Fruit fly (Drosophila melanogaster) whole organism, embryonic: Measurements from ENCODE around the gene shv.
A peak's percentile ranks its signal among the peaks of the same experiment; 100 is the strongest.

Experiments used
- Antp ChIP-seq: fragments of 200-800 bp; sonication (Bioruptor generic); optimal IDR thresholded peaks from 3 replicates; lab custom pipeline; 2016; ENCODE audit warnings: missing biosample characterization, missing genetic modification characterization
- Bteb2 ChIP-seq: fragments of 200-800 bp; sonication (Bioruptor generic); optimal IDR thresholded peaks from 2 replicates; lab custom pipeline; 2016; ENCODE audit warnings: missing biosample characterization, missing genetic modification characterization
- CG12155 ChIP-seq: fragments of 200-800 bp; sonication (Bioruptor generic); optimal IDR thresholded peaks from 3 replicates; lab custom pipeline; 2016; ENCODE audit warnings: missing biosample characterization, missing genetic modification characterization
- CG12219 ChIP-seq: fragments of 200-800 bp; sonication (Bioruptor generic); optimal IDR thresholded peaks from 3 replicates; lab custom pipeline; 2018; ENCODE audit warnings: missing biosample characterization, mild to moderate bottlenecking, missing genetic modification characterization
- CG12391 ChIP-seq: fragments of 200-800 bp; sonication (Bioruptor generic); optimal IDR thresholded peaks from 3 replicates; lab custom pipeline; 2018; ENCODE audit warnings: missing biosample characterization, mild to moderate bottlenecking, missing genetic modification characterization, moderate library complexity
- CG14965 ChIP-seq: fragments of 200-800 bp; sonication (Bioruptor generic); optimal IDR thresholded peaks from 2 replicates; lab custom pipeline; 2016; ENCODE audit warnings: missing biosample characterization, missing genetic modification characterization, borderline replicate concordance
- CG15073 ChIP-seq: fragments of 200-800 bp; sonication (Bioruptor generic); optimal IDR thresholded peaks from 2 replicates; lab custom pipeline; 2016; ENCODE audit warnings: missing biosample characterization, missing genetic modification characterization
- CG15514 ChIP-seq: fragments of 200-800 bp; sonication (Bioruptor generic); optimal IDR thresholded peaks from 3 replicates; lab custom pipeline; 2017; ENCODE audit warnings: missing biosample characterization, missing genetic modification characterization, mild to moderate bottlenecking, moderate library complexity, missing genetic modification reagents
- CG16863 ChIP-seq: fragments of 200-800 bp; sonication (Bioruptor generic); optimal IDR thresholded peaks from 3 replicates; lab custom pipeline; 2016; ENCODE audit warnings: missing biosample characterization, missing genetic modification characterization
- CG17186 ChIP-seq: fragments of 200-800 bp; sonication (Bioruptor generic); optimal IDR thresholded peaks from 3 replicates; lab custom pipeline; 2017; ENCODE audit warnings: missing biosample characterization, missing genetic modification reagents, missing genetic modification characterization
- CG17328 ChIP-seq: fragments of 200-800 bp; sonication (Bioruptor generic); IDR thresholded peaks from 2 replicates; pipeline ENCODE4 v1.3.6; 2022; ENCODE audit warnings: missing biosample characterization, missing genetic modification characterization
- CG17359 ChIP-seq: fragments of 200-800 bp; sonication (Bioruptor generic); optimal IDR thresholded peaks from 3 replicates; lab custom pipeline; 2018; ENCODE audit warnings: missing biosample characterization, mild to moderate bottlenecking, missing genetic modification characterization, moderate library complexity
- CG18262 ChIP-seq: fragments of 200-800 bp; optimal IDR thresholded peaks from 3 replicates; lab custom pipeline; 2019; ENCODE audit warnings: missing biosample characterization, mild to moderate bottlenecking, missing genetic modification characterization, moderate library complexity
- CG31224 ChIP-seq: fragments of 200-800 bp; sonication (Bioruptor generic); IDR thresholded peaks from 2 replicates; pipeline ENCODE4 v1.3.6; 2022; ENCODE audit warnings: missing biosample characterization, missing genetic modification characterization
- CG3838 ChIP-seq: fragments of 200-800 bp; sonication (Bioruptor generic); optimal IDR thresholded peaks from 3 replicates; lab custom pipeline; 2016; ENCODE audit warnings: missing biosample characterization, missing genetic modification characterization
- CG4404 ChIP-seq: fragments of 200-800 bp; sonication (Bioruptor generic); IDR thresholded peaks from 2 replicates; pipeline ENCODE4 v1.3.6; 2022; ENCODE audit warnings: missing biosample characterization, missing genetic modification characterization
- CG7556 ChIP-seq: fragments of 200-800 bp; sonication (Bioruptor generic); optimal IDR thresholded peaks from 2 replicates; lab custom pipeline; 2017; ENCODE audit warnings: missing biosample characterization, mild to moderate bottlenecking, missing genetic modification characterization
- CG7963 ChIP-seq: fragments of 200-800 bp; sonication (Bioruptor generic); IDR thresholded peaks from 3 replicates; pipeline ENCODE4 v1.3.6; 2022; ENCODE audit warnings: missing biosample characterization, missing genetic modification characterization; ENCODE audit not compliant: partially characterized antibody
- CG8089 ChIP-seq: fragments of 200-800 bp; sonication (Bioruptor generic); optimal IDR thresholded peaks from 3 replicates; lab custom pipeline; 2016; ENCODE audit warnings: missing biosample characterization, missing genetic modification characterization
- CG9797 ChIP-seq: fragments of 200-800 bp; sonication (Bioruptor generic); optimal IDR thresholded peaks from 3 replicates; lab custom pipeline; 2018; ENCODE audit warnings: missing biosample characterization, mild to moderate bottlenecking, missing genetic modification characterization
- Dbx ChIP-seq: fragments of 200-800 bp; sonication (Bioruptor generic); IDR thresholded peaks from 3 replicates; pipeline ENCODE4 v1.3.6; 2022; ENCODE audit warnings: missing biosample characterization, missing genetic modification characterization
- Fer3 ChIP-seq: fragments of 200-800 bp; sonication (Bioruptor generic); optimal IDR thresholded peaks from 2 replicates; lab custom pipeline; 2018; ENCODE audit warnings: missing biosample characterization, mild to moderate bottlenecking, missing genetic modification characterization, moderate library complexity
- HHEX ChIP-seq: fragments of 200-800 bp; sonication (Bioruptor generic); optimal IDR thresholded peaks from 3 replicates; lab custom pipeline; 2017; ENCODE audit warnings: missing biosample characterization, mild to moderate bottlenecking, missing genetic modification characterization, missing genetic modification reagents
- HmgD ChIP-seq: fragments of 200-800 bp; sonication (Bioruptor generic); optimal IDR thresholded peaks from 3 replicates; lab custom pipeline; 2016; ENCODE audit warnings: missing biosample characterization, missing genetic modification characterization
- Hr3 ChIP-seq: fragments of 200-800 bp; sonication (Bioruptor generic); optimal IDR thresholded peaks from 3 replicates; lab custom pipeline; 2016; ENCODE audit warnings: missing biosample characterization, missing genetic modification characterization
- Mad ChIP-seq: fragments of 200-800 bp; sonication (Bioruptor generic); optimal IDR thresholded peaks from 2 replicates; lab custom pipeline; 2016; ENCODE audit warnings: missing biosample characterization, missing genetic modification characterization
- Neu2 ChIP-seq: fragments of 200-800 bp; sonication (Bioruptor generic); optimal IDR thresholded peaks from 3 replicates; lab custom pipeline; 2016; ENCODE audit warnings: missing biosample characterization, missing genetic modification characterization, borderline replicate concordance
- Nf-YC ChIP-seq: fragments of 200-800 bp; optimal IDR thresholded peaks from 3 replicates; lab custom pipeline; 2019; ENCODE audit warnings: missing biosample characterization, mild to moderate bottlenecking, missing genetic modification characterization, moderate library complexity
- Opbp ChIP-seq: fragments of 200-800 bp; sonication (Bioruptor generic); IDR thresholded peaks from 3 replicates; pipeline ENCODE4 v1.3.6; 2022; ENCODE audit warnings: missing biosample characterization, missing genetic modification characterization; ENCODE audit not compliant: partially characterized antibody
- Taf1 ChIP-seq: fragments of 200-800 bp; sonication (Bioruptor generic); IDR thresholded peaks from 2 replicates; pipeline ENCODE4 v1.3.6; 2022; ENCODE audit warnings: missing biosample characterization, missing genetic modification characterization
- bcd ChIP-seq: fragments of 200-800 bp; sonication (Bioruptor generic); optimal IDR thresholded peaks from 2 replicates; lab custom pipeline; 2017; ENCODE audit warnings: missing biosample characterization, mild to moderate bottlenecking, missing genetic modification characterization
- chn ChIP-seq: fragments of 200-800 bp; sonication (Bioruptor generic); optimal IDR thresholded peaks from 2 replicates; lab custom pipeline; 2016; ENCODE audit warnings: missing biosample characterization, missing genetic modification characterization
- crp ChIP-seq, 2 experiments: fragments of 200-800 bp; sonication (Bioruptor generic); optimal IDR thresholded peaks; 2 replicates in 1 of 2; 3 replicates in 1 of 2; lab custom pipeline; 2017; ENCODE audit warnings: missing biosample characterization in 2 of 2, missing genetic modification characterization in 2 of 2, mild to moderate bottlenecking in 1 of 2, moderate library complexity in 1 of 2
- eve ChIP-seq, 2 experiments: fragments of >200 bp; optimal IDR thresholded peaks; 2 replicates each; lab custom pipeline; 2017; ENCODE audit warnings: missing biosample characterization in 2 of 2, missing genetic modification characterization in 2 of 2
- gt ChIP-seq: fragments of 200-800 bp; sonication (Bioruptor generic); IDR thresholded peaks from 2 replicates; pipeline ENCODE4 v1.3.6; 2022; ENCODE audit warnings: missing biosample characterization, missing genetic modification characterization
- h ChIP-seq: fragments of >200 bp; optimal IDR thresholded peaks from 2 replicates; lab custom pipeline; 2017
- hb ChIP-seq: fragments of 200-800 bp; sonication (Bioruptor generic); IDR thresholded peaks from 3 replicates; pipeline ENCODE4 v1.3.6; 2022; ENCODE audit warnings: missing biosample characterization, missing genetic modification characterization; ENCODE audit not compliant: partially characterized antibody
- hkb ChIP-seq, 2 experiments: fragments of 200-800 bp in 1 of 2; fragments of >200 bp in 1 of 2; sonication (Bioruptor generic) in 1 of 2; IDR thresholded peaks in 1 of 2; optimal IDR thresholded peaks in 1 of 2; 2 replicates each; pipeline versions ENCODE4 v1.3.6 to Lab custom; 2017 to 2022; ENCODE audit warnings: missing biosample characterization in 1 of 2, missing genetic modification characterization in 1 of 2
- jing ChIP-seq: fragments of 200-800 bp; sonication (Bioruptor generic); optimal IDR thresholded peaks from 2 replicates; lab custom pipeline; 2018; ENCODE audit warnings: missing biosample characterization, mild to moderate bottlenecking, missing genetic modification characterization
- kay ChIP-seq: fragments of 200-800 bp; sonication (Bioruptor generic); optimal IDR thresholded peaks from 2 replicates; lab custom pipeline; 2016; ENCODE audit warnings: missing biosample characterization, missing genetic modification characterization
- ken ChIP-seq: fragments of 200-800 bp; sonication (Bioruptor generic); IDR thresholded peaks from 3 replicates; pipeline ENCODE4 v1.3.6; 2022; ENCODE audit warnings: missing biosample characterization, missing genetic modification characterization
- lbe ChIP-seq: fragments of 200-800 bp; sonication (Bioruptor generic); optimal IDR thresholded peaks from 2 replicates; lab custom pipeline; 2016; ENCODE audit warnings: missing biosample characterization, mild to moderate bottlenecking, missing genetic modification characterization
- lilli ChIP-seq: fragments of 200-800 bp; sonication (Bioruptor generic); optimal IDR thresholded peaks from 3 replicates; lab custom pipeline; 2016; ENCODE audit warnings: missing biosample characterization, missing genetic modification characterization
- nmo ChIP-seq: fragments of 200-800 bp; sonication (Bioruptor generic); optimal IDR thresholded peaks from 2 replicates; lab custom pipeline; 2018; ENCODE audit warnings: missing biosample characterization, mild to moderate bottlenecking, missing genetic modification characterization, moderate library complexity
- pnt ChIP-seq: fragments of 200-800 bp; sonication (Bioruptor generic); optimal IDR thresholded peaks from 3 replicates; lab custom pipeline; 2016; ENCODE audit warnings: missing biosample characterization, missing genetic modification characterization
- schlank ChIP-seq: fragments of 200-800 bp; sonication (Bioruptor generic); optimal IDR thresholded peaks from 2 replicates; lab custom pipeline; 2018; ENCODE audit warnings: missing biosample characterization, mild to moderate bottlenecking, missing genetic modification characterization
- tio ChIP-seq: fragments of 200-800 bp; sonication (Bioruptor generic); optimal IDR thresholded peaks from 2 replicates; lab custom pipeline; 2017; ENCODE audit warnings: missing biosample characterization, missing genetic modification characterization, inconsistent platforms
- unc-4 ChIP-seq: fragments of 200-800 bp; sonication (Bioruptor generic); IDR thresholded peaks from 2 replicates; pipeline ENCODE4 v1.3.6; 2022; ENCODE audit warnings: missing biosample characterization, missing genetic modification characterization; ENCODE audit not compliant: partially characterized antibody
- vvl ChIP-seq: fragments of 200-800 bp; sonication (Bioruptor generic); IDR thresholded peaks from 2 replicates; pipeline ENCODE4 v1.3.6; 2022; ENCODE audit warnings: missing biosample characterization, missing genetic modification characterization

The shv gene

DNA sequence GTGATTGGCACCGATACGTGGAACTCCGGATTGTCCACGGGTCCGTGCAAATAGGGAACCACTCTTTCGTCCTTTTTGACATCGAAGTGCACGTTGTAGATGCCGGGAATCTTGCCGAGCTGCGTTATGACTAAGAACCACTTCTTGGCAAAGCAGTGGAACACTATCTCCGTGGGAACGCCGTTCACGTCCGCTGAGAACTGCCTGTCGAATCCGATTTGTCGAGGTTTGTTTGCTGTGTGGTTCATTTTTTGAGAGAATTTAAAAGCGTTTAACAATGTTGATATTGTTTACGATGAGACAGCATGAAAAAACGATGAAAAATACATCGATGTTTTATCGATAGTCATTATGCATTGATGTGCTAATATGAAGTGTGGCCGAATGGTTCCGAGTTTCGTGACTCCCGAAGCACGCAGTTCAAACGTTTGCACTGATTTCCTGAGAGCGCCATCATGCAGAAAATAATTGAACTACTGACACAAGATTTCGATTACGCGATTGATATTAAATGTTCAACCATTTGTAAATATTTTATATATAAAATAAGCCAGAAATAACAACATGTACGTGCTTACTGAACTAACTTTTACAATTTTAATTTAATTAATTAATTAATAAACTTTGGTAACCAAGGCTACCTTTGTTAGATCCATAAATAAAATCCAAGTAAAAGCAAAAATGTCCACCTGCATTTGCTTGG lies 31.6 kb upstream of the shv start, which contains the start of the genes CG11885 and CG13692 (continued):
- TF ChIP-seq hb (GFP tag; lab: Robert Waterston, UW) (peak; percentile 95), Nf-YC (tag; lab: Kevin White, UChicago) (peak; percentile 71), CG17359 (tag; lab: Kevin White, UChicago) (peak; percentile 16), HmgD (GFP tag; lab: Kevin White, UChicago) (peak; percentile 86), vvl (GFP tag; lab: Robert Waterston, UW) (peak; percentile 69), chn (GFP tag; lab: Kevin White, UChicago) (no peak), CG7963 (peak; percentile 96), CG14965 (no peak), CG12391 (tag; lab: Kevin White, UChicago) (peak; percentile 58), CG18262 (peak; percentile 40), CG8089 (GFP tag; lab: Kevin White, UChicago) (no peak), CG3838 (GFP tag; lab: Kevin White, UChicago) (no peak), lilli (GFP tag; lab: Kevin White, UChicago) (peak; percentile 38), Opbp (peak; percentile 99), CG4404 (GFP tag; lab: Robert Waterston, UW) (no peak), Hr3 (GFP tag; lab: Kevin White, UChicago) (no peak), CG15073 (GFP tag; lab: Kevin White, UChicago) (no peak), ken (GFP tag; lab: Robert Waterston, UW) (peak; percentile 51; the same call in 2 of the 3 replicates), h (lab: Kevin White, UChicago) (no peak), Antp (GFP tag; lab: Kevin White, UChicago) (peak; percentile 26), CG12219 (GFP tag; lab: Kevin White, UChicago) (peak; percentile 23), pnt (GFP tag; lab: Kevin White, UChicago) (no peak), CG15514 (GFP tag; lab: Kevin White, UChicago) (peak; percentile 95), Dbx (GFP tag; lab: Robert Waterston, UW) (peak; percentile 73), CG9797 (GFP tag; lab: Kevin White, UChicago) (peak; percentile 92), hkb (optimal IDR thresholded peaks at IDR 0.05; lab: Kevin White, UChicago) (no peak), hkb (GFP tag; IDR thresholded peaks at IDR 0.05; lab: Robert Waterston, UW) (0 out of 2 replicates have a peak, but pooled peaks have one; percentile 37), Neu2 (no peak), tio (GFP tag; lab: Kevin White, UChicago) (no peak), CG7556 (no peak), Taf1 (GFP tag; lab: Robert Waterston, UW) (no peak), jing (no peak), CG17186 (GFP tag; lab: Kevin White, UChicago) (peak; percentile 85), CG12155 (GFP tag; lab: Kevin White, UChicago) (peak; percentile 2), unc-4 (GFP tag; lab: Robert Waterston, UW) (peak; percentile 99), bcd (GFP tag; lab: Kevin White, UChicago) (peak; percentile 24), CG31224 (GFP tag; lab: Robert Waterston, UW) (no peak), lbe (GFP tag; lab: Kevin White, UChicago) (peak; percentile 38), crp (GFP tag; optimal IDR thresholded peaks at IDR 0.05; lab: Kevin White, UChicago) (peak in 1 of 2 experiments; percentile 9), nmo (GFP tag; lab: Kevin White, UChicago) (peak; percentile 59), HHEX (no peak), CG17328 (GFP tag; lab: Robert Waterston, UW) (0 out of 2 replicates have a peak, but pooled peaks have one; percentile 15), eve (GFP tag; optimal IDR thresholded peaks at IDR 0.05; lab: Kevin White, UChicago) (no peak), Bteb2 (GFP tag; lab: Kevin White, UChicago) (peak; percentile 10), schlank (tag; lab: Kevin White, UChicago) (no peak), CG16863 (GFP tag; lab: Kevin White, UChicago) (no peak), gt (GFP tag; lab: Robert Waterston, UW) (no peak), Mad (GFP tag; lab: Kevin White, UChicago) (peak; percentile 45), kay (peak; percentile 35), Fer3 (peak; percentile 34)
